Fruit fly (Drosophila melanogaster) whole organism, wandering third instar larva: ENCODE data around the gene Daxx.

Experiments
- psq ChIP-seq: fragments of 200-800 bp; sonication (Bioruptor generic); optimal IDR thresholded peaks from 3 replicates; lab custom pipeline; 2017; ENCODE audit warnings: missing biosample characterization, mild to moderate bottlenecking, missing genetic modification characterization, moderate library complexity
- sage ChIP-seq: fragments of 200-800 bp; sonication (Bioruptor generic); optimal IDR thresholded peaks from 2 replicates; lab custom pipeline; 2016; ENCODE audit warnings: missing biosample characterization, mild to moderate bottlenecking, missing genetic modification characterization
- tai ChIP-seq: sonication (Bioruptor generic); optimal IDR thresholded peaks from 2 replicates; lab custom pipeline; 2016; ENCODE audit warnings: missing biosample characterization, missing genetic modification characterization

DNA sequence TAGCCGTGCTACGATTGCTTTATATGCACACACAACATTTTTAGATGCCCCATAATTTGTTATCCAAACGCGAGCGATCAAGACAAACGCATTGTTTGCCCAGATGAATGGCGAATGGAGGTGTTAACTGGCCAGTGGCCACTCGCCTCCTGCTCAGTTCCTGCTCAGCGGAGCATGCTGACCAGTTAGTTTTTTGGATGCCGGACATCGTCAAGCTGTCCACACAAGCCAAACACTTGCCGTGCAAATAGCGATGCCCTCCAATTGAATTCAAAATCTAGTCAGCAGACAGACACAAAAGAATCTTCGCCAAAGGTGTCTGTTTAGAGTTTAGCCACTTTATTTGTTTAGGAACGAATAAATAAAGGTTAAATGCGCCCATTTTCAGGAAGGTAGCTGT lies 18.5 kb upstream of the Daxx start:
- no peak for TF ChIP-seq psq
- no peak for TF ChIP-seq tai (GFP tag; lab: Kevin White, UChicago)
- no peak for TF ChIP-seq sage (GFP tag; lab: Kevin White, UChicago)
